Fruit fly (Drosophila melanogaster) whole organism, wandering third instar larva: ENCODE data around the gene Lip3.

Source experiments
- Abd-B ChIP-seq: fragments of >200 bp; optimal IDR thresholded peaks from 2 replicates; lab custom pipeline; 2017; ENCODE audit warnings: missing biosample characterization, missing genetic modification characterization
- CG32264 ChIP-seq: fragments of 200-800 bp; sonication (Bioruptor generic); optimal IDR thresholded peaks from 2 replicates; lab custom pipeline; 2016; ENCODE audit warnings: missing biosample characterization, missing genetic modification characterization
- CG9705 ChIP-seq: fragments of 200-800 bp; sonication (Bioruptor generic); optimal IDR thresholded peaks from 2 replicates; lab custom pipeline; 2018; ENCODE audit warnings: missing biosample characterization, mild to moderate bottlenecking, missing genetic modification characterization
- CrebA ChIP-seq: fragments of 200-800 bp; sonication (Bioruptor generic); optimal IDR thresholded peaks from 2 replicates; lab custom pipeline; 2016; ENCODE audit warnings: missing biosample characterization, mild to moderate bottlenecking, missing genetic modification characterization, borderline replicate concordance
- Dfd ChIP-seq: fragments of >200 bp; optimal IDR thresholded peaks from 2 replicates; lab custom pipeline; 2017; ENCODE audit warnings: missing biosample characterization, missing genetic modification characterization
- Dif ChIP-seq: fragments of 200-275, 200-300 bp; sonication (Bioruptor generic); optimal IDR thresholded peaks from 2 replicates; lab custom pipeline; 2018; ENCODE audit warnings: missing biosample characterization, missing genetic modification characterization; ENCODE audit not compliant: partially characterized antibody
- GATAd ChIP-seq: sonication (Bioruptor generic); optimal IDR thresholded peaks from 2 replicates; lab custom pipeline; 2016; ENCODE audit warnings: missing biosample characterization, missing genetic modification characterization
- HLH106 ChIP-seq: fragments of 200-800 bp; optimal IDR thresholded peaks from 3 replicates; lab custom pipeline; 2019; ENCODE audit warnings: missing biosample characterization, mild to moderate bottlenecking, missing genetic modification characterization, moderate library complexity
- Hnf4 ChIP-seq: fragments of 200-800 bp; sonication (Bioruptor generic); optimal IDR thresholded peaks from 2 replicates; lab custom pipeline; 2016; ENCODE audit warnings: missing biosample characterization, mild to moderate bottlenecking, missing genetic modification characterization
- Hr83 ChIP-seq: fragments of 200-300 bp; sonication (Bioruptor generic); optimal IDR thresholded peaks from 2 replicates; lab custom pipeline; 2016; ENCODE audit warnings: missing biosample characterization, mild to moderate bottlenecking, missing genetic modification characterization, moderate library complexity; ENCODE audit not compliant: poor library complexity, severe bottlenecking
- Jra ChIP-seq: sonication (Bioruptor generic); optimal IDR thresholded peaks from 2 replicates; lab custom pipeline; 2016; ENCODE audit warnings: missing biosample characterization, missing genetic modification characterization
- Myc ChIP-seq: fragments of >200 bp; optimal IDR thresholded peaks from 2 replicates; lab custom pipeline; 2017
- N ChIP-seq: fragments of >200 bp; optimal IDR thresholded peaks from 2 replicates; lab custom pipeline; 2018; ENCODE audit warnings: missing biosample characterization, missing external identifiers, missing genetic modification characterization
- OdsH ChIP-seq: fragments of 200-800 bp; sonication (Bioruptor generic); optimal IDR thresholded peaks from 2 replicates; lab custom pipeline; 2016; ENCODE audit warnings: missing biosample characterization, mild to moderate bottlenecking, missing genetic modification characterization
- Rel ChIP-seq, 2 experiments: fragments of 200-800 bp; sonication (Bioruptor generic) in 1 of 2; optimal IDR thresholded peaks; 2 replicates in 1 of 2; 3 replicates in 1 of 2; lab custom pipeline; 2016 to 2019; ENCODE audit warnings: mild to moderate bottlenecking in 2 of 2, missing biosample characterization in 2 of 2, missing genetic modification characterization in 2 of 2, moderate library complexity in 1 of 2
- Sp1 ChIP-seq: fragments of 200-800 bp; sonication (Bioruptor generic); optimal IDR thresholded peaks from 3 replicates; lab custom pipeline; 2019; ENCODE audit warnings: missing biosample characterization, mild to moderate bottlenecking, missing genetic modification characterization, moderate library complexity
- br ChIP-seq: fragments of 200-800 bp; sonication (Bioruptor generic); optimal IDR thresholded peaks from 2 replicates; lab custom pipeline; 2016; ENCODE audit warnings: missing biosample characterization, missing genetic modification characterization
- brk ChIP-seq: fragments of 200-800 bp; sonication (Bioruptor generic); optimal IDR thresholded peaks from 2 replicates; lab custom pipeline; 2016; ENCODE audit warnings: missing biosample characterization, mild to moderate bottlenecking, missing genetic modification characterization
- dmrt93B ChIP-seq: fragments of 200-800 bp; sonication (Bioruptor generic); optimal IDR thresholded peaks from 2 replicates; lab custom pipeline; 2018; ENCODE audit warnings: missing biosample characterization, mild to moderate bottlenecking, missing genetic modification characterization
- ey ChIP-seq: fragments of 200-800 bp; sonication (Bioruptor generic); optimal IDR thresholded peaks from 2 replicates; lab custom pipeline; 2016; ENCODE audit warnings: missing biosample characterization, missing genetic modification characterization
- foxo ChIP-seq, 2 experiments: fragments of 200-800 bp; sonication (Bioruptor generic); optimal IDR thresholded peaks; 2 replicates in 1 of 2; 3 replicates in 1 of 2; lab custom pipeline; 2016 to 2017; ENCODE audit warnings: missing biosample characterization in 2 of 2, missing genetic modification characterization in 2 of 2
- fru ChIP-seq: fragments of 200-800 bp; sonication (Bioruptor generic); optimal IDR thresholded peaks from 3 replicates; lab custom pipeline; 2016; ENCODE audit warnings: missing biosample characterization, mild to moderate bottlenecking, missing genetic modification characterization
- h ChIP-seq: fragments of 200-800 bp; sonication (Bioruptor generic); optimal IDR thresholded peaks from 3 replicates; lab custom pipeline; 2016; ENCODE audit warnings: missing biosample characterization, mild to moderate bottlenecking, missing genetic modification characterization
- pan ChIP-seq: fragments of >200 bp; optimal IDR thresholded peaks from 2 replicates; lab custom pipeline; 2017
- psq ChIP-seq: fragments of 200-800 bp; sonication (Bioruptor generic); optimal IDR thresholded peaks from 3 replicates; lab custom pipeline; 2017; ENCODE audit warnings: missing biosample characterization, mild to moderate bottlenecking, missing genetic modification characterization, moderate library complexity
- rgr ChIP-seq: fragments of 200-800 bp; sonication (Bioruptor generic); optimal IDR thresholded peaks from 3 replicates; lab custom pipeline; 2016; ENCODE audit warnings: missing biosample characterization, mild to moderate bottlenecking, missing genetic modification characterization
- sage ChIP-seq: fragments of 200-800 bp; sonication (Bioruptor generic); optimal IDR thresholded peaks from 2 replicates; lab custom pipeline; 2016; ENCODE audit warnings: missing biosample characterization, mild to moderate bottlenecking, missing genetic modification characterization
- sv ChIP-seq: fragments of 200-800 bp; sonication (Bioruptor generic); optimal IDR thresholded peaks from 3 replicates; lab custom pipeline; 2016; ENCODE audit warnings: missing biosample characterization, missing genetic modification characterization
- tai ChIP-seq: sonication (Bioruptor generic); optimal IDR thresholded peaks from 2 replicates; lab custom pipeline; 2016; ENCODE audit warnings: missing biosample characterization, missing genetic modification characterization
- woc ChIP-seq: sonication (Bioruptor generic); optimal IDR thresholded peaks from 2 replicates; lab custom pipeline; 2016; ENCODE audit warnings: missing biosample characterization, mild to moderate bottlenecking, missing genetic modification characterization

The Lip3 gene

DNA sequence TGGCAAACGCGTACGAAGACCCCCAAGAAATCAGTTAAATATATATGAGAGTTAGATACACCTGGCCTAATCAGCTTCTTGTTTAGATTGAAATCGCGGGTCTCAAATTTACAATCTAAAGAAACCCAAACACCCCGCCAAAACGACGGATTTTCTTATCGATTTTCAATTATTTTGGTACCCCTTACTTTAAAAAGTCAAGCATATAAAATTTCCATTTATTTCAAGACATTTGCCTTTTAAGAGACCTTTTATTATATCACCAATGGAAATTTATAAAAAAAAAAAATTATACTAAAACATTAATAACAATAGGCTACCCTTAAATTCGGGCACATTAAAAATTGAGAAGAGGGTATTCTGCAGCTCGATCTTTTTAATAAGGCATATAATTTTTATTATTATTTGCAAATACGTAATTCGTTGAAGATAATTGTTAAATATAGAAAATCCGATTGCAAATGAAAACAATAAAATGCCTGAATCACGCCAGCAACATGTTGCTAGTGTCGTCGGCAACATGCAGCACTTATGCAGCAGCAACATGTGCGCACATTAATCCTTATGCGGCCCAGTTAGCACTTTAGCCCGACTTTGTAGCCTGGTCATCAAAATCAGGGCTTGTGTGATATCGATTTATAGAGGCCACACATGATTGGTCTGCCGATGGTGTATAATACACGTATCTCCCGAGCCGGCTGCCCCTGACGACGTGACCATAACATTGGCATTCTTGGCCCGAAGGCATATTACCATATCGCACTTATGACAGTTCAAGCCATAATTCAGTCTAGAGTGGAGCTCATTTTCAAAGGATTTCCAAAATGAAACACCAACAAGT lies at the start of gene Lip3, which contains the start of gene CG34309:
Gene Lip3 (minus strand): TSS at position 65 of the 841 bp plus-strand sequence.
Gene CG34309 (plus strand): TSS at position 791 of the 841 bp plus-strand sequence.
- TF ChIP-seq Dfd (GFP tag; lab: Kevin White, UChicago): no peak
- TF ChIP-seq fru: peak; percentile 76
- TF ChIP-seq dmrt93B (GFP tag; lab: Kevin White, UChicago): peak; percentile 60
- TF ChIP-seq ey (GFP tag; lab: Kevin White, UChicago): peak; percentile 73
- peak; percentile 9 for TF ChIP-seq tai (GFP tag; lab: Kevin White, UChicago)
- TF ChIP-seq brk: peak; percentile 82
- no peak for TF ChIP-seq N (GFP tag; lab: Kevin White, UChicago)
- TF ChIP-seq sage: peak; percentile 24
- TF ChIP-seq psq (GFP tag; lab: Kevin White, UChicago): peak; percentile 73
- peak; percentile 81 for TF ChIP-seq OdsH (GFP tag; lab: Kevin White, UChicago)
- no peak for TF ChIP-seq Dif (GFP tag; lab: Kevin White, UChicago)
- peak; percentile 67 for TF ChIP-seq Hnf4 (GFP tag; lab: Kevin White, UChicago)
- peak in 1 of 2 experiments; percentile 65 for TF ChIP-seq foxo (GFP tag; optimal IDR thresholded peaks at IDR 0.05; lab: Kevin White, UChicago)
- TF ChIP-seq CG32264 (GFP tag; lab: Kevin White, UChicago): peak; percentile 1
- peak; percentile 0 for TF ChIP-seq CrebA (GFP tag; lab: Kevin White, UChicago)
- TF ChIP-seq Hr83 (GFP tag; lab: Kevin White, UChicago): no peak
- peak; percentile 82 for TF ChIP-seq h (GFP tag; lab: Kevin White, UChicago)
- TF ChIP-seq HLH106: peak; percentile 69
- TF ChIP-seq pan (lab: Kevin White, UChicago): no peak
- no peak for TF ChIP-seq sv (GFP tag; lab: Kevin White, UChicago)
- TF ChIP-seq br: peak; percentile 51
- peak; percentile 82 for TF ChIP-seq rgr
- TF ChIP-seq Jra (GFP tag; lab: Kevin White, UChicago): peak; percentile 52
- TF ChIP-seq Sp1 (GFP tag; lab: Kevin White, UChicago): peak; percentile 88
- TF ChIP-seq Rel (GFP tag; optimal IDR thresholded peaks at IDR 0.05; lab: Kevin White, UChicago): peak; percentile 32
- TF ChIP-seq Rel (tag; optimal IDR thresholded peaks at IDR 0.05; lab: Kevin White, UChicago): no peak
- TF ChIP-seq woc (GFP tag; lab: Kevin White, UChicago): no peak

DNA sequence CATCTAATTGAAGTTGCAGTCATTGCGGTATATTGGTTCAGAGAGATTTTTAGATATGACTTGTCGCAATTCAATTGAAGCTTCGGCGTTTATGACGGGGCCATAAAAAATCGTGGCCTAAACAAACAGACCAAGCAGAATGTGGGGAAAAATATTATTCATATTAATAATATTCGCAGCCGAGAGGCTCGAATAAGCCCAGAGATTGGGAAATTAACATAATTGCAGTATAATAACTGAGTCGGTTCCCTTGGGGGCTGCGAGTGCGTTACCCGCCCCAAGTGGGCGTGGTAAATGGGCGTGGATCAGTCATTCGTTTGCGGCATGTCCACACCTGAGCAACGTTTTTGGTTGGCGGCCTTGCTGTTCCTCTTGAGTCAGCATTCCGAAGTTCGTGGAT lies 48.3 kb upstream of the Lip3 start, which contains the start of gene Ir87a:
Gene Ir87a (plus strand): TSS at position 301 of the 400 bp plus-strand sequence.
- TF ChIP-seq h (GFP tag; lab: Kevin White, UChicago) (no peak), tai (GFP tag; lab: Kevin White, UChicago) (no peak), HLH106 (no peak)

DNA sequence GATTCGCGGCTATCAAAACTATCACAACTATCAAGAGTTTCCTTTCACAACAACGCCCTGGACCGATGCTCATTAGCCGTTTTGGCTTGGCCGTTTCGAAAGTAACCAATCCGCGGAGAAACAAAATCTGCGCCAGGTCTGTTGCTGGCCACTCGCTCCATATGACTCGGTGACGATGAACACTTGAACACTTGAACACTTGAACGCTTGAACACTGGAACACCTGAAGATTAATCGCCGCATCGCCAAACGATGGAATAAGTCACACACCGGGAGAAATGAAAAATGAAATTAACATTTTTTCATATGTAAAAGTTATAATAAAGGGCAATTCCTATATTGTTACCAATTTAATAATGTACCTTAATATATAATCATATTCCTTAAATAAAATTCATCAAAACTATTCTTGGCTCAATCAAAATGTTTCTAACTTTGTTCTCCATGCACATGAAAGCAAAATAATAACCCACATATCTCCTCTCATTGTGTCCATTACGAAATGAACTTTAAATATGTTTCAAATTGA lies 45.4 kb upstream of the Lip3 start:
- TF ChIP-seq rgr: no peak

- TF ChIP-seq CG9705 (GFP tag; lab: Kevin White, UChicago) (no peak), GATAd (no peak), tai (GFP tag; lab: Kevin White, UChicago) (no peak), br (no peak), sv (GFP tag; lab: Kevin White, UChicago) (no peak), pan (lab: Kevin White, UChicago) (no peak), Abd-B (GFP tag; lab: Kevin White, UChicago) (no peak), dmrt93B (GFP tag; lab: Kevin White, UChicago) (no peak)
Measured at dm6 chr3R:13415186-13415585, 43.5 kb upstream of the Lip3 start, which contains the start of gene yellow-e. yellow-e (minus strand) TSS chr3R:13415286.

dm6 chr3R:13412704-13413103 lies 41.0 kb upstream of the Lip3 start:
- TF ChIP-seq Abd-B (GFP tag; lab: Kevin White, UChicago) (no peak), Myc (lab: Kevin White, UChicago) (no peak), ey (GFP tag; lab: Kevin White, UChicago) (no peak), sage (no peak), OdsH (GFP tag; lab: Kevin White, UChicago) (no peak), sv (GFP tag; lab: Kevin White, UChicago) (no peak)
